Worm (Caenorhabditis elegans) whole organism, L4 larva: ENCODE data around the gene cls-2.

Experiments
- D1046.2 ChIP-seq: fragments of 200-800 bp; sonication (Bioruptor generic); IDR thresholded peaks from 2 replicates; pipeline ENCODE4 v1.3.6; 2022; ENCODE audit warnings: missing genetic modification characterization, missing compliant biosample characterization
- F10B5.3 ChIP-seq: sonication (generic microtip); optimal IDR thresholded peaks from 2 replicates; lab custom pipeline; 2016; ENCODE audit warnings: mild to moderate bottlenecking, missing genetic modification characterization, missing compliant biosample characterization
- F44E2.7 ChIP-seq: fragments of 200-800 bp; sonication (Bioruptor generic); IDR thresholded peaks from 2 replicates; pipeline ENCODE4 v2.1.2; 2022; ENCODE audit warnings: missing genetic modification characterization, missing compliant biosample characterization
- R02D3.7 ChIP-seq: fragments of 150-350 bp; sonication (generic microtip); optimal IDR thresholded peaks from 3 replicates; lab custom pipeline; 2014; ENCODE audit warnings: missing biosample characterization, missing genetic modification characterization
- T26A8.4 ChIP-seq: fragments of 200-800 bp; sonication (Bioruptor generic); IDR thresholded peaks from 2 replicates; pipeline ENCODE4 v1.3.6; 2022; ENCODE audit warnings: missing genetic modification characterization, missing compliant biosample characterization
- Y5F2A.4 ChIP-seq: fragments of 200-800 bp; sonication (Bioruptor generic); optimal IDR thresholded peaks from 2 replicates; lab custom pipeline; 2018; ENCODE audit warnings: mild to moderate bottlenecking, missing genetic modification characterization, missing compliant biosample characterization
- attf-4 ChIP-seq: sonication (generic microtip); optimal IDR thresholded peaks from 3 replicates; lab custom pipeline; 2017; ENCODE audit warnings: missing biosample characterization, missing genetic modification characterization
- ceh-20 ChIP-seq: fragments of 200-800 bp; sonication (Bioruptor generic); IDR thresholded peaks from 2 replicates; pipeline ENCODE4 v1.3.6; 2022; ENCODE audit warnings: missing genetic modification reagents, missing genetic modification characterization, missing compliant biosample characterization
- ceh-82 ChIP-seq: sonication (generic microtip); optimal IDR thresholded peaks from 2 replicates; lab custom pipeline; 2017; ENCODE audit warnings: missing biosample characterization, missing genetic modification characterization
- ces-1 ChIP-seq: fragments of 150-350 bp; sonication (generic microtip); optimal IDR thresholded peaks from 4 replicates; lab custom pipeline; 2014; ENCODE audit warnings: missing biosample characterization, missing genetic modification reagents, missing genetic modification characterization
- ctbp-1 ChIP-seq: fragments of 200-800 bp; sonication (Bioruptor generic); IDR thresholded peaks from 2 replicates; pipeline ENCODE4 v1.3.6; 2022; ENCODE audit warnings: missing genetic modification reagents, missing genetic modification characterization, missing compliant biosample characterization
- daf-12 ChIP-seq: fragments of 150-350 bp; optimal IDR thresholded peaks from 2 replicates; lab custom pipeline; 2014; ENCODE audit warnings: missing biosample characterization, missing genetic modification reagents, missing genetic modification characterization
- daf-16 ChIP-seq, 3 experiments: sonication (generic microtip); optimal IDR thresholded peaks; 2 replicates each; lab custom pipeline; 2016 to 2017; ENCODE audit warnings: missing genetic modification characterization in 3 of 3, missing genetic modification reagents in 3 of 3, mild to moderate bottlenecking in 2 of 3, missing compliant biosample characterization in 2 of 3, missing biosample characterization in 1 of 3, moderate library complexity in 1 of 3
- daf-19 ChIP-seq: fragments of 200-800 bp; sonication (Bioruptor generic); conservative IDR thresholded peaks from 2 replicates; pipeline ENCODE4 v1.3.6; 2022; ENCODE audit warnings: missing genetic modification characterization, missing compliant biosample characterization
- daf-8 ChIP-seq: fragments of 200-800 bp; sonication (Bioruptor generic); IDR thresholded peaks from 2 replicates; pipeline ENCODE4 v1.3.6; 2022; ENCODE audit warnings: missing genetic modification characterization, missing compliant biosample characterization
- dmd-6 ChIP-seq: fragments of 200-800 bp; sonication (Bioruptor generic); IDR thresholded peaks from 2 replicates; pipeline ENCODE4 v1.3.6; 2022; ENCODE audit warnings: missing genetic modification reagents, missing genetic modification characterization, missing compliant biosample characterization
- dmd-8 ChIP-seq: fragments of 200-800 bp; sonication (Bioruptor generic); IDR thresholded peaks from 2 replicates; pipeline ENCODE4 v1.3.6; 2022; ENCODE audit warnings: missing genetic modification characterization, missing compliant biosample characterization
- dpl-1 ChIP-seq: fragments of 150-350 bp; optimal IDR thresholded peaks from 2 replicates; lab custom pipeline; 2014; ENCODE audit warnings: missing biosample characterization, missing genetic modification reagents, missing genetic modification characterization
- dve-1 ChIP-seq: sonication (generic microtip); optimal IDR thresholded peaks from 2 replicates; lab custom pipeline; 2017; ENCODE audit warnings: antibody characterized with exemption, mild to moderate bottlenecking, missing genetic modification characterization, missing compliant biosample characterization; ENCODE audit not compliant: insufficient read depth
- hif-1 ChIP-seq, 2 experiments: sonication (generic microtip); optimal IDR thresholded peaks; 2 replicates each; lab custom pipeline; 2016 to 2017; ENCODE audit warnings: missing compliant biosample characterization in 2 of 2, missing genetic modification characterization in 2 of 2, missing genetic modification reagents in 2 of 2, missing genotype in 2 of 2, mild to moderate bottlenecking in 1 of 2
- hlh-11 ChIP-seq: fragments of 200-800 bp; sonication (Bioruptor generic); optimal IDR thresholded peaks from 2 replicates; lab custom pipeline; 2018; ENCODE audit warnings: mild to moderate bottlenecking, missing genetic modification characterization, missing compliant biosample characterization
- lim-7 ChIP-seq: fragments of 200-800 bp; sonication (Bioruptor generic); IDR thresholded peaks from 2 replicates; pipeline ENCODE4 v1.3.6; 2022; ENCODE audit warnings: missing genetic modification characterization, missing compliant biosample characterization
- lin-1 ChIP-seq: fragments of 200-800 bp; sonication (Bioruptor generic); IDR thresholded peaks from 2 replicates; pipeline ENCODE4 v1.3.6; 2022; ENCODE audit warnings: missing genetic modification reagents, missing genetic modification characterization, missing compliant biosample characterization
- lin-13 ChIP-seq: fragments of 150-350 bp; optimal IDR thresholded peaks from 2 replicates; lab custom pipeline; 2014; ENCODE audit warnings: missing biosample characterization, missing genetic modification reagents, missing genetic modification characterization
- lin-39 ChIP-seq: fragments of 150-350 bp; optimal IDR thresholded peaks from 2 replicates; lab custom pipeline; 2014; ENCODE audit warnings: missing biosample characterization, missing genetic modification reagents, missing genetic modification characterization
- mdl-1 ChIP-seq, 2 experiments: fragments of 150-350 bp in 1 of 2; sonication (generic microtip) in 1 of 2; optimal IDR thresholded peaks; 2 replicates each; lab custom pipeline; 2014 to 2017; ENCODE audit warnings: missing biosample characterization in 2 of 2, missing genetic modification characterization in 2 of 2
- mep-1 ChIP-seq: fragments of 150-350 bp; sonication (generic microtip); optimal IDR thresholded peaks from 3 replicates; lab custom pipeline; 2014; ENCODE audit warnings: missing biosample characterization, missing genetic modification characterization
- mxl-2 ChIP-seq: fragments of 200-800 bp; sonication (Bioruptor generic); conservative IDR thresholded peaks from 2 replicates; pipeline ENCODE4 v1.3.6; 2022; ENCODE audit warnings: missing genetic modification reagents, missing genetic modification characterization, missing compliant biosample characterization
- nhr-102 ChIP-seq: sonication (generic microtip); optimal IDR thresholded peaks from 2 replicates; lab custom pipeline; 2016; ENCODE audit warnings: mild to moderate bottlenecking, missing genetic modification characterization, moderate library complexity, missing compliant biosample characterization
- nhr-11 ChIP-seq: fragments of 150-350 bp; optimal IDR thresholded peaks from 2 replicates; lab custom pipeline; 2014; ENCODE audit warnings: missing biosample characterization, missing genetic modification characterization
- nhr-111 ChIP-seq: fragments of 200-800 bp; sonication (Bioruptor generic); optimal IDR thresholded peaks from 2 replicates; lab custom pipeline; 2018; ENCODE audit warnings: mild to moderate bottlenecking, missing genetic modification characterization, missing compliant biosample characterization
- nhr-41 ChIP-seq: fragments of 200-800 bp; sonication (Bioruptor generic); IDR thresholded peaks from 2 replicates; pipeline ENCODE4 v1.3.6; 2022; ENCODE audit warnings: missing genetic modification reagents, missing genetic modification characterization, missing compliant biosample characterization
- nhr-42 ChIP-seq: fragments of 200-800 bp; sonication (Bioruptor generic); IDR thresholded peaks from 2 replicates; pipeline ENCODE4 v1.3.6; 2022; ENCODE audit warnings: missing genetic modification characterization, missing compliant biosample characterization
- nhr-48 ChIP-seq: sonication (generic microtip); optimal IDR thresholded peaks from 2 replicates; lab custom pipeline; 2016; ENCODE audit warnings: mild to moderate bottlenecking, missing genetic modification characterization, missing compliant biosample characterization
- nhr-6 ChIP-seq: fragments of 150-350 bp; optimal IDR thresholded peaks from 2 replicates; lab custom pipeline; 2014; ENCODE audit warnings: missing biosample characterization, missing genetic modification characterization
- nhr-77 ChIP-seq: fragments of 150-350 bp; optimal IDR thresholded peaks from 2 replicates; lab custom pipeline; 2014; ENCODE audit warnings: missing biosample characterization, missing genetic modification characterization
- php-3 ChIP-seq: fragments of 200-800 bp; sonication (Bioruptor generic); IDR thresholded peaks from 2 replicates; pipeline ENCODE4 v1.3.6; 2022; ENCODE audit warnings: missing genetic modification reagents, missing genetic modification characterization, missing compliant biosample characterization
- rbr-2 ChIP-seq: sonication (generic microtip); optimal IDR thresholded peaks from 2 replicates; lab custom pipeline; 2016; ENCODE audit warnings: missing genotype, missing genetic modification characterization, missing compliant biosample characterization
- saeg-2 ChIP-seq: fragments of 200-800 bp; sonication (Bioruptor generic); IDR thresholded peaks from 2 replicates; pipeline ENCODE4 v1.3.6; 2022; ENCODE audit warnings: missing genetic modification reagents, missing genetic modification characterization, missing compliant biosample characterization
- skn-1 ChIP-seq: fragments of 150-350 bp; optimal IDR thresholded peaks from 2 replicates; lab custom pipeline; 2014; ENCODE audit warnings: missing biosample characterization, missing genetic modification characterization
- spr-1 ChIP-seq: sonication (generic microtip); optimal IDR thresholded peaks from 2 replicates; lab custom pipeline; 2016; ENCODE audit warnings: mild to moderate bottlenecking, missing genetic modification characterization, missing compliant biosample characterization
- tag-97 ChIP-seq: fragments of 200-800 bp; sonication (Bioruptor generic); IDR thresholded peaks from 2 replicates; pipeline ENCODE4 v1.3.6; 2022; ENCODE audit warnings: missing genetic modification characterization, missing compliant biosample characterization
- tra-1 ChIP-seq: fragments of 200-800 bp; sonication (Bioruptor generic); IDR thresholded peaks from 2 replicates; pipeline ENCODE4 v1.3.6; 2022; ENCODE audit warnings: missing genetic modification reagents, missing genetic modification characterization, missing compliant biosample characterization
- unc-130 ChIP-seq: sonication (generic microtip); optimal IDR thresholded peaks from 2 replicates; lab custom pipeline; 2016; ENCODE audit warnings: missing genetic modification reagents, missing genetic modification characterization, missing compliant biosample characterization
- unc-62 ChIP-seq, 3 experiments: fragments of 150-350 bp in 1 of 3; sonication (generic microtip); optimal IDR thresholded peaks in 2 of 3; peaks in 1 of 3; 1 replicate in 1 of 3; 2 replicates in 2 of 3; lab custom pipeline; 2014 to 2017; ENCODE audit warnings: missing biosample characterization in 3 of 3, missing genetic modification characterization in 3 of 3, missing genetic modification reagents in 3 of 3, missing genotype in 1 of 3
- vab-7 ChIP-seq: fragments of 200-800 bp; sonication (Bioruptor generic); IDR thresholded peaks from 2 replicates; pipeline ENCODE4 v1.3.6; 2022; ENCODE audit warnings: missing genetic modification reagents, missing genetic modification characterization, missing compliant biosample characterization
- zfp-3 ChIP-seq: fragments of 200-800 bp; sonication (Bioruptor generic); conservative IDR thresholded peaks from 2 replicates; pipeline ENCODE4 v1.3.6; 2022; ENCODE audit warnings: missing genetic modification reagents, missing genetic modification characterization, missing compliant biosample characterization
- ztf-7 ChIP-seq: fragments of 150-350 bp; optimal IDR thresholded peaks from 2 replicates; lab custom pipeline; 2014; ENCODE audit warnings: missing biosample characterization, missing genetic modification characterization

cls-2 gene

DNA sequence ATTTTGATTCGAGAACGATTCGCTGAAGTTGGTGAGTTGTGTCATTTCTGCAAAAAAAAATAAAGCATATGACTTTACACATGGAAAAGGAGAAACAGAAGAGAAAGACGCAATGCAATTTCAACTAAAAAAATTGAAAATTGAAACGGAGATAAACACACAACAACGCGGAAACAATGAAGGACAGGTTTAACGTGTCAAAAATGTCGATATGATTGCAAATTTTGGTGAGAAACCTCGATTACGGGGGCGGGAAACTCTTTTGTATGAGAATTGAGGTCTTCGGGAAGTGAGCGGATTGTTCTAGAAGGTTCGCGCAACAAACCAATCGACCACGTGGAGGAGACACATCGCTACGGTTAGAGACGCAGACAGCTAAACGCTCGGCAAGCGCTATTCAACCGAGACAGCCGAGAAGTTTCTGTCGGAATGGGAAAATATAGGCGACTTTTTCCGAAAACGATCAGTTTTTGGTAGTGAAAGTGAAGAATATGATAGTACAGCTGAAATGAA lies 1.1 kb upstream of the cls-2 start, which contains the start of gene R107.5 (continued):
- TF ChIP-seq nhr-48 (tag; lab: Kevin White, UChicago) (peak; percentile 94), ztf-7 (tag; lab: Kevin White, UChicago) (peak; percentile 21), nhr-42 (GFP tag; lab: Robert Waterston, UW) (peak; percentile 89; the same call in 1 of the 2 replicates), dpl-1 (peak; percentile 73), T26A8.4 (peak; percentile 94)

- TF ChIP-seq nhr-6 (tag; lab: Kevin White, UChicago) = no peak
- no peak for TF ChIP-seq F44E2.7 (GFP tag; lab: Robert Waterston, UW)
- TF ChIP-seq tra-1 (GFP tag; lab: Robert Waterston, UW) = 0 out of 2 replicates have a peak, but pooled peaks have one; percentile 8
- no peak for TF ChIP-seq nhr-77 (tag; lab: Kevin White, UChicago)
- no peak for TF ChIP-seq rbr-2
- TF ChIP-seq mxl-2 (GFP tag; lab: Robert Waterston, UW) = no peak
- peak; percentile 80 for TF ChIP-seq dve-1 (tag; lab: Kevin White, UChicago)
- no peak for TF ChIP-seq mdl-1 (tag; optimal IDR thresholded peaks at IDR 0.05; lab: Kevin White, UChicago)
- TF ChIP-seq Y5F2A.4 = no peak
- no peak for TF ChIP-seq attf-4 (tag; lab: Kevin White, UChicago)
- peak; percentile 54 for TF ChIP-seq dmd-6 (GFP tag; lab: Robert Waterston, UW)
- no peak for TF ChIP-seq nhr-42 (GFP tag; lab: Robert Waterston, UW)
- TF ChIP-seq hlh-11 = peak; percentile 54
- no peak for TF ChIP-seq ztf-7 (tag; lab: Kevin White, UChicago)
- no peak for TF ChIP-seq daf-19 (GFP tag; lab: Robert Waterston, UW)
- TF ChIP-seq ctbp-1 (GFP tag; lab: Robert Waterston, UW) = no peak
- TF ChIP-seq daf-8 = no peak
- no peak for TF ChIP-seq saeg-2
- TF ChIP-seq daf-12 (tag; lab: Kevin White, UChicago) = no peak
- TF ChIP-seq nhr-11 (tag; lab: Kevin White, UChicago) = no peak
- no peak for TF ChIP-seq ces-1 (GFP tag; lab: Kevin White, UChicago)
- TF ChIP-seq daf-16 (GFP tag; optimal IDR thresholded peaks at IDR 0.05; lab: Kevin White, UChicago) = no peak
- peak; percentile 70 for TF ChIP-seq daf-16 (tag; optimal IDR thresholded peaks at IDR 0.05; lab: Kevin White, UChicago)
- TF ChIP-seq nhr-102 (tag; lab: Kevin White, UChicago) = no peak
- TF ChIP-seq lin-1 (GFP tag; lab: Robert Waterston, UW) = no peak; the same call in 1 of the 2 replicates
- TF ChIP-seq lin-13 = no peak
- TF ChIP-seq unc-62 (GFP tag; optimal IDR thresholded peaks at IDR 0.05 in 1 of 2; lab: Kevin White, UChicago) = peak in 1 of 2 experiments; percentile 93
- no peak for TF ChIP-seq unc-62 (tag; optimal IDR thresholded peaks at IDR 0.05; lab: Kevin White, UChicago)
- no peak for TF ChIP-seq zfp-3 (GFP tag; lab: Robert Waterston, UW)
- TF ChIP-seq D1046.2 (GFP tag; lab: Robert Waterston, UW) = no peak
- TF ChIP-seq unc-130 (GFP tag; lab: Kevin White, UChicago) = no peak
- no peak for TF ChIP-seq R02D3.7 (tag; lab: Kevin White, UChicago)
- TF ChIP-seq php-3 (GFP tag; lab: Robert Waterston, UW) = no peak
- no peak for TF ChIP-seq spr-1 (tag; lab: Kevin White, UChicago)
- no peak for TF ChIP-seq mep-1 (tag; lab: Kevin White, UChicago)
- 0 out of 2 replicates have a peak, but pooled peaks have one; percentile 26 for TF ChIP-seq dmd-8
- no peak for TF ChIP-seq lim-7
- TF ChIP-seq skn-1 (tag; lab: Kevin White, UChicago) = no peak
- no peak for TF ChIP-seq ceh-82 (tag; lab: Kevin White, UChicago)
- no peak for TF ChIP-seq hif-1 (tag; optimal IDR thresholded peaks at IDR 0.05; lab: Kevin White, UChicago)
- TF ChIP-seq F10B5.3 (tag; lab: Kevin White, UChicago) = no peak
- no peak for TF ChIP-seq nhr-41 (GFP tag; lab: Robert Waterston, UW)
- TF ChIP-seq lin-39 (tag; lab: Kevin White, UChicago) = no peak
- no peak for TF ChIP-seq tag-97 (GFP tag; lab: Robert Waterston, UW)
- TF ChIP-seq nhr-111 (GFP tag; lab: Kevin White, UChicago) = no peak
- TF ChIP-seq ceh-20 (GFP tag; lab: Robert Waterston, UW) = no peak
- TF ChIP-seq vab-7 (GFP tag; lab: Robert Waterston, UW) = no peak
Measured at ce11 chrIII:9058959-9059534, 4.2 kb downstream of the cls-2 start, which contains the start of gene gst-1. gst-1 (plus strand) TSS chrIII:9059331.
